Fruit fly (Drosophila melanogaster) whole organism, embryonic: ENCODE data around the gene CG42399.

Experiments
- Abd-B ChIP-seq: fragments of 200-800 bp; sonication (Bioruptor generic); optimal IDR thresholded peaks from 2 replicates; lab custom pipeline; 2018; ENCODE audit warnings: missing biosample characterization, mild to moderate bottlenecking, missing genetic modification characterization, moderate library complexity
- Asciz ChIP-seq: fragments of 200-800 bp; sonication (Bioruptor generic); optimal IDR thresholded peaks from 2 replicates; lab custom pipeline; 2017; ENCODE audit warnings: missing biosample characterization, mild to moderate bottlenecking, missing genetic modification characterization, missing genetic modification reagents
- Blimp-1 ChIP-seq: fragments of 200-800 bp; sonication (Bioruptor generic); optimal IDR thresholded peaks from 3 replicates; lab custom pipeline; 2018; ENCODE audit warnings: missing biosample characterization, missing genetic modification characterization, mild to moderate bottlenecking, moderate library complexity, missing genetic modification reagents
- BtbVII ChIP-seq: fragments of 200-800 bp; sonication (Bioruptor generic); optimal IDR thresholded peaks from 3 replicates; lab custom pipeline; 2017; ENCODE audit warnings: missing biosample characterization, mild to moderate bottlenecking, missing genetic modification characterization
- CG10267 ChIP-seq: fragments of 200-800 bp; sonication (Bioruptor generic); optimal IDR thresholded peaks from 2 replicates; lab custom pipeline; 2018; ENCODE audit warnings: missing biosample characterization, mild to moderate bottlenecking, missing genetic modification characterization, moderate library complexity
- CG12219 ChIP-seq: fragments of 200-800 bp; sonication (Bioruptor generic); optimal IDR thresholded peaks from 3 replicates; lab custom pipeline; 2018; ENCODE audit warnings: missing biosample characterization, mild to moderate bottlenecking, missing genetic modification characterization
- CG12659 ChIP-seq: fragments of 200-800 bp; sonication (Bioruptor generic); optimal IDR thresholded peaks from 3 replicates; lab custom pipeline; 2017; ENCODE audit warnings: mild to moderate bottlenecking, missing biosample characterization, missing genetic modification reagents, missing genetic modification characterization
- CG15011 ChIP-seq: fragments of 200-800 bp; sonication (Bioruptor generic); optimal IDR thresholded peaks from 3 replicates; lab custom pipeline; 2018; ENCODE audit warnings: missing biosample characterization, mild to moderate bottlenecking, missing genetic modification characterization
- CG15269 ChIP-seq: fragments of 200-800 bp; sonication (Bioruptor generic); optimal IDR thresholded peaks from 2 replicates; lab custom pipeline; 2018; ENCODE audit warnings: missing biosample characterization, mild to moderate bottlenecking, missing genetic modification characterization, moderate library complexity
- CG16863 ChIP-seq: fragments of 200-800 bp; sonication (Bioruptor generic); optimal IDR thresholded peaks from 3 replicates; lab custom pipeline; 2016; ENCODE audit warnings: missing biosample characterization, missing genetic modification characterization
- CG17385 ChIP-seq: fragments of 200-800 bp; sonication (Bioruptor generic); optimal IDR thresholded peaks from 3 replicates; lab custom pipeline; 2018; ENCODE audit warnings: missing biosample characterization, mild to moderate bottlenecking, missing genetic modification characterization
- CG17912 ChIP-seq: fragments of 200-800 bp; sonication (Bioruptor generic); optimal IDR thresholded peaks from 2 replicates; lab custom pipeline; 2018; ENCODE audit warnings: missing biosample characterization, mild to moderate bottlenecking, missing genetic modification characterization
- CG31224 ChIP-seq: fragments of 200-800 bp; sonication (Bioruptor generic); IDR thresholded peaks from 2 replicates; pipeline ENCODE4 v1.3.6; 2022; ENCODE audit warnings: missing biosample characterization, missing genetic modification characterization
- CG32532 ChIP-seq: fragments of 200-800 bp; sonication (Bioruptor generic); IDR thresholded peaks from 2 replicates; pipeline ENCODE4 v1.3.6; 2022; ENCODE audit warnings: missing biosample characterization, missing genetic modification characterization
- CG3407 ChIP-seq: fragments of 200-800 bp; sonication (Bioruptor generic); optimal IDR thresholded peaks from 2 replicates; lab custom pipeline; 2018; ENCODE audit warnings: missing biosample characterization, mild to moderate bottlenecking, missing genetic modification characterization
- CG34376 ChIP-seq: fragments of 200-800 bp; sonication (Bioruptor generic); optimal IDR thresholded peaks from 2 replicates; lab custom pipeline; 2018; ENCODE audit warnings: missing biosample characterization, mild to moderate bottlenecking, missing genetic modification characterization
- CG43689 ChIP-seq: fragments of 200-800 bp; sonication (Bioruptor generic); IDR thresholded peaks from 2 replicates; pipeline ENCODE4 v1.3.6; 2022; ENCODE audit warnings: missing biosample characterization, missing genetic modification characterization
- CG4424 ChIP-seq: fragments of 200-800 bp; sonication (Bioruptor generic); optimal IDR thresholded peaks from 3 replicates; lab custom pipeline; 2016; ENCODE audit warnings: missing biosample characterization, missing genetic modification characterization
- CG7271 ChIP-seq: fragments of 200-800 bp; sonication (Bioruptor generic); optimal IDR thresholded peaks from 2 replicates; lab custom pipeline; 2018; ENCODE audit warnings: missing biosample characterization, mild to moderate bottlenecking, missing genetic modification characterization, moderate library complexity
- CG7839 ChIP-seq: fragments of 200-800 bp; sonication (Bioruptor generic); optimal IDR thresholded peaks from 3 replicates; lab custom pipeline; 2018; ENCODE audit warnings: missing biosample characterization, mild to moderate bottlenecking, missing genetic modification characterization, moderate library complexity
- CG7987 ChIP-seq: fragments of 200-800 bp; sonication (Bioruptor generic); optimal IDR thresholded peaks from 2 replicates; lab custom pipeline; 2018; ENCODE audit warnings: missing biosample characterization, mild to moderate bottlenecking, missing genetic modification characterization, moderate library complexity
- Dek ChIP-seq: fragments of 200-800 bp; sonication (Bioruptor generic); optimal IDR thresholded peaks from 3 replicates; lab custom pipeline; 2019; ENCODE audit warnings: missing biosample characterization, mild to moderate bottlenecking, missing genetic modification characterization, moderate library complexity
- Dref ChIP-seq: fragments of 200-800 bp; sonication (Bioruptor generic); IDR thresholded peaks from 2 replicates; pipeline ENCODE4 v1.3.6; 2022; ENCODE audit warnings: missing biosample characterization, missing genetic modification characterization
- Ets97D ChIP-seq: fragments of 200-800 bp; sonication (Bioruptor generic); optimal IDR thresholded peaks from 3 replicates; lab custom pipeline; 2016; ENCODE audit warnings: missing biosample characterization, missing genetic modification characterization
- HmgD ChIP-seq: fragments of 200-800 bp; sonication (Bioruptor generic); optimal IDR thresholded peaks from 3 replicates; lab custom pipeline; 2016; ENCODE audit warnings: missing biosample characterization, missing genetic modification characterization
- Lhr ChIP-seq: fragments of 200-800 bp; sonication (Bioruptor generic); optimal IDR thresholded peaks from 3 replicates; lab custom pipeline; 2017; ENCODE audit warnings: mild to moderate bottlenecking, missing biosample characterization, missing genetic modification reagents, missing genetic modification characterization
- Lim3 ChIP-seq: fragments of 200-800 bp; sonication (Bioruptor generic); IDR thresholded peaks from 2 replicates; pipeline ENCODE4 v1.3.6; 2022; ENCODE audit warnings: missing biosample characterization, missing genetic modification characterization
- Meics ChIP-seq: fragments of 200-800 bp; sonication (Bioruptor generic); optimal IDR thresholded peaks from 2 replicates; lab custom pipeline; 2017; ENCODE audit warnings: missing biosample characterization, mild to moderate bottlenecking, missing genetic modification characterization
- NfI ChIP-seq: fragments of 200-800 bp; sonication (Bioruptor generic); optimal IDR thresholded peaks from 3 replicates; lab custom pipeline; 2018; ENCODE audit warnings: missing biosample characterization, mild to moderate bottlenecking, missing genetic modification characterization, moderate library complexity
- Poxn ChIP-seq: fragments of 200-800 bp; sonication (Bioruptor generic); IDR thresholded peaks from 2 replicates; pipeline ENCODE4 v1.3.6; 2022; ENCODE audit warnings: missing biosample characterization, missing genetic modification characterization
- Sox102F ChIP-seq: fragments of 200-800 bp; sonication (Bioruptor generic); optimal IDR thresholded peaks from 2 replicates; lab custom pipeline; 2018; ENCODE audit warnings: missing biosample characterization, mild to moderate bottlenecking, missing genetic modification characterization, moderate library complexity
- bab2 ChIP-seq: fragments of 200-800 bp; sonication (Bioruptor generic); optimal IDR thresholded peaks from 2 replicates; lab custom pipeline; 2016; ENCODE audit warnings: missing biosample characterization, missing genetic modification characterization
- bigmax ChIP-seq: fragments of 200-800 bp; sonication (Bioruptor generic); optimal IDR thresholded peaks from 2 replicates; lab custom pipeline; 2018; ENCODE audit warnings: missing biosample characterization, mild to moderate bottlenecking, missing genetic modification characterization
- cg ChIP-seq: fragments of 200-800 bp; sonication (Bioruptor generic); optimal IDR thresholded peaks from 3 replicates; lab custom pipeline; 2019; ENCODE audit warnings: missing biosample characterization, mild to moderate bottlenecking, missing genetic modification characterization, moderate library complexity
- chinmo ChIP-seq: fragments of 200-800 bp; sonication (Bioruptor generic); IDR thresholded peaks from 4 replicates; pipeline ENCODE4 v1.3.6; 2022; ENCODE audit warnings: missing biosample characterization, missing genetic modification characterization; ENCODE audit not compliant: partially characterized antibody
- chn ChIP-seq: fragments of 200-800 bp; sonication (Bioruptor generic); optimal IDR thresholded peaks from 2 replicates; lab custom pipeline; 2016; ENCODE audit warnings: missing biosample characterization, missing genetic modification characterization
- crp ChIP-seq, 2 experiments: fragments of 200-800 bp; sonication (Bioruptor generic); optimal IDR thresholded peaks; 2 replicates in 1 of 2; 3 replicates in 1 of 2; lab custom pipeline; 2017; ENCODE audit warnings: missing biosample characterization in 2 of 2, missing genetic modification characterization in 2 of 2, mild to moderate bottlenecking in 1 of 2, moderate library complexity in 1 of 2
- dimm ChIP-seq: fragments of 200-800 bp; sonication (Bioruptor generic); IDR thresholded peaks from 2 replicates; pipeline ENCODE4 v1.3.6; 2022; ENCODE audit warnings: missing biosample characterization, missing genetic modification characterization
- fu2 ChIP-seq: fragments of 200-800 bp; sonication (Bioruptor generic); optimal IDR thresholded peaks from 2 replicates; lab custom pipeline; 2016; ENCODE audit warnings: missing biosample characterization, missing genetic modification characterization
- gro ChIP-seq: fragments of 200-800 bp; sonication (Bioruptor generic); optimal IDR thresholded peaks from 2 replicates; lab custom pipeline; 2016; ENCODE audit warnings: missing biosample characterization, missing genetic modification characterization
- ind ChIP-seq: fragments of 200-800 bp; sonication (Bioruptor generic); optimal IDR thresholded peaks from 3 replicates; lab custom pipeline; 2016; ENCODE audit warnings: missing biosample characterization, missing genetic modification characterization
- lmd ChIP-seq: fragments of 200-800 bp; sonication (Bioruptor generic); IDR thresholded peaks from 2 replicates; pipeline ENCODE4 v1.3.6; 2022; ENCODE audit warnings: missing biosample characterization, missing genetic modification characterization
- shn ChIP-seq: fragments of 200-800 bp; sonication (Bioruptor generic); optimal IDR thresholded peaks from 3 replicates; lab custom pipeline; 2016; ENCODE audit warnings: missing biosample characterization, missing genetic modification characterization
- sqz ChIP-seq: fragments of 200-800 bp; sonication (Bioruptor generic); optimal IDR thresholded peaks from 3 replicates; lab custom pipeline; 2018; ENCODE audit warnings: missing biosample characterization, mild to moderate bottlenecking, missing genetic modification characterization
- tio ChIP-seq: fragments of 200-800 bp; sonication (Bioruptor generic); optimal IDR thresholded peaks from 2 replicates; lab custom pipeline; 2017; ENCODE audit warnings: missing biosample characterization, missing genetic modification characterization, inconsistent platforms
- trem ChIP-seq: fragments of 200-800 bp; optimal IDR thresholded peaks from 3 replicates; lab custom pipeline; 2019; ENCODE audit warnings: missing biosample characterization, mild to moderate bottlenecking, missing genetic modification characterization, moderate library complexity
- tx ChIP-seq: fragments of 200-800 bp; sonication (Bioruptor generic); optimal IDR thresholded peaks from 2 replicates; lab custom pipeline; 2016; ENCODE audit warnings: missing biosample characterization, missing genetic modification characterization
- wek ChIP-seq: fragments of 200-800 bp; sonication (Bioruptor generic); optimal IDR thresholded peaks from 3 replicates; lab custom pipeline; 2018; ENCODE audit warnings: missing biosample characterization, mild to moderate bottlenecking, missing genetic modification characterization, moderate library complexity

The CG42399 gene

dm6 chr2L:166115-167069 is 13.3 kb upstream of the CG42399 start (continued):
- TF ChIP-seq HmgD (GFP tag; lab: Kevin White, UChicago): peak; percentile 11
- peak; percentile 62 for TF ChIP-seq bab2 (GFP tag; lab: Kevin White, UChicago)
- peak; percentile 59 for TF ChIP-seq Sox102F (GFP tag; lab: Kevin White, UChicago)
- no peak for TF ChIP-seq lmd
- TF ChIP-seq tio (GFP tag; lab: Kevin White, UChicago): peak; percentile 8
- peak in 1 of 2 experiments; percentile 47 for TF ChIP-seq crp (GFP tag; optimal IDR thresholded peaks at IDR 0.05; lab: Kevin White, UChicago)
- TF ChIP-seq Blimp-1 (GFP tag; lab: Kevin White, UChicago): peak; percentile 60
- no peak for TF ChIP-seq Poxn
- TF ChIP-seq Dek (tag; lab: Kevin White, UChicago): peak; percentile 62
- TF ChIP-seq Lhr (GFP tag; lab: Kevin White, UChicago): no peak
- peak; percentile 92 for TF ChIP-seq cg
- TF ChIP-seq bigmax (GFP tag; lab: Kevin White, UChicago): peak; percentile 58
- TF ChIP-seq dimm (GFP tag; lab: Robert Waterston, UW): no peak
- TF ChIP-seq CG7987: peak; percentile 92
- peak; percentile 100 for TF ChIP-seq CG3407
- TF ChIP-seq tx (GFP tag; lab: Kevin White, UChicago): peak; percentile 17
- peak; percentile 85 for TF ChIP-seq CG12659
- TF ChIP-seq CG17912 (GFP tag; lab: Kevin White, UChicago): peak; percentile 85
- TF ChIP-seq CG15011: peak; percentile 81
- TF ChIP-seq CG7839: peak; percentile 33
- TF ChIP-seq gro: peak; percentile 72
- TF ChIP-seq CG16863 (GFP tag; lab: Kevin White, UChicago): peak; percentile 68
- TF ChIP-seq fu2: no peak
- peak; percentile 87 for TF ChIP-seq CG17385
- no peak for TF ChIP-seq trem (tag; lab: Kevin White, UChicago)
- peak; percentile 88 for TF ChIP-seq BtbVII
- peak; percentile 36 for TF ChIP-seq CG4424
- no peak for TF ChIP-seq Abd-B (GFP tag; lab: Kevin White, UChicago)
- TF ChIP-seq CG32532 (GFP tag; lab: Robert Waterston, UW): no peak
- peak; percentile 80 for TF ChIP-seq Meics (GFP tag; lab: Kevin White, UChicago)
- no peak for TF ChIP-seq ind
- TF ChIP-seq sqz (GFP tag; lab: Kevin White, UChicago): peak; percentile 99
- TF ChIP-seq CG43689 (GFP tag; lab: Robert Waterston, UW): no peak
- peak; percentile 67 for TF ChIP-seq wek
- TF ChIP-seq CG15269 (tag; lab: Kevin White, UChicago): peak; percentile 67
- TF ChIP-seq chinmo (GFP tag; lab: Robert Waterston, UW): no peak
- TF ChIP-seq CG10267 (tag; lab: Kevin White, UChicago): peak; percentile 26
- TF ChIP-seq chn: peak; percentile 38
- peak; percentile 43 for TF ChIP-seq CG7271 (tag; lab: Kevin White, UChicago)
- peak; percentile 68 for TF ChIP-seq NfI (GFP tag; lab: Kevin White, UChicago)
- no peak for TF ChIP-seq Lim3
- no peak for TF ChIP-seq Ets97D
- TF ChIP-seq CG34376 (GFP tag; lab: Kevin White, UChicago): peak; percentile 97
- no peak for TF ChIP-seq CG31224 (GFP tag; lab: Robert Waterston, UW)
- TF ChIP-seq Asciz (GFP tag; lab: Kevin White, UChicago): peak; percentile 86
- TF ChIP-seq CG12219: peak; percentile 72
- no peak for TF ChIP-seq Dref
- peak; percentile 54 for TF ChIP-seq shn (GFP tag; lab: Kevin White, UChicago)
